Worm (Caenorhabditis elegans): Measurements from ENCODE around the gene mrpl-37.

Gene mrpl-37

ce11 chrII:13609655-13610054 is 34.8 kb upstream of the mrpl-37 start, which contains the start of gene gst-20:
TSS of gene gst-20 (minus strand) at chrII:13609824.
- TF ChIP-seq hmg-4 (GFP tag; optimal IDR thresholded peaks at IDR 0.05), result no peak
- TF ChIP-seq pes-1 (GFP tag; IDR thresholded peaks at IDR 0.05), result no peak
- TF ChIP-seq scrt-1 (GFP tag; IDR thresholded peaks at IDR 0.05), result no peak
- TF ChIP-seq B0310.2 (tag; optimal IDR thresholded peaks at IDR 0.05), result no peak
- TF ChIP-seq tbx-11 (GFP tag; IDR thresholded peaks at IDR 0.05), result no peak
- TF ChIP-seq aly-1 (tag; optimal IDR thresholded peaks at IDR 0.05), result no peak
- no peak for TF ChIP-seq ets-7 (tag; optimal IDR thresholded peaks at IDR 0.05)
- no peak for TF ChIP-seq tra-4 (tag; optimal IDR thresholded peaks at IDR 0.05)
- TF ChIP-seq hnd-1 (tag; optimal IDR thresholded peaks at IDR 0.05), result no peak
- TF ChIP-seq tbx-37 (GFP tag; conservative IDR thresholded peaks at IDR 0.05), result no peak
- no peak for TF ChIP-seq ceh-36 (tag; optimal IDR thresholded peaks at IDR 0.05)
- TF ChIP-seq sea-1 (GFP tag; conservative IDR thresholded peaks at IDR 0.05), result no peak
- TF ChIP-seq hmbx-1 (tag; optimal IDR thresholded peaks at IDR 0.05), result no peak
- no peak for TF ChIP-seq flt-1 (GFP tag; IDR thresholded peaks at IDR 0.05)
- TF ChIP-seq F13C5.2 (tag; optimal IDR thresholded peaks at IDR 0.05), result no peak

- TF ChIP-seq B0310.2 (tag; optimal IDR thresholded peaks at IDR 0.05) (no peak), tra-4 (tag; optimal IDR thresholded peaks at IDR 0.05) (no peak), aly-1 (tag; optimal IDR thresholded peaks at IDR 0.05) (no peak), scrt-1 (GFP tag; IDR thresholded peaks at IDR 0.05) (no peak), tbx-11 (GFP tag; IDR thresholded peaks at IDR 0.05) (no peak), tbx-37 (GFP tag; conservative IDR thresholded peaks at IDR 0.05) (no peak), hmg-4 (GFP tag; optimal IDR thresholded peaks at IDR 0.05) (no peak), F13C5.2 (tag; optimal IDR thresholded peaks at IDR 0.05) (no peak)
Observed at ce11 chrII:13600904-13601303, 26.0 kb upstream of the mrpl-37 start, which contains the start of gene csp-1. TSS of gene csp-1 (plus strand) at chrII:13601204.

- no peak for TF ChIP-seq hmbx-1 (tag; optimal IDR thresholded peaks at IDR 0.05)
- TF ChIP-seq flt-1 (GFP tag; IDR thresholded peaks at IDR 0.05), result no peak
- peak; percentile 49 for TF ChIP-seq F13C5.2 (tag; optimal IDR thresholded peaks at IDR 0.05)
- TF ChIP-seq tbx-11 (GFP tag; IDR thresholded peaks at IDR 0.05), result no peak
- TF ChIP-seq ceh-13 (GFP tag; optimal IDR thresholded peaks at IDR 0.05), result no peak
Observed at ce11 chrII:13596505-13596977, 21.7 kb upstream of the mrpl-37 start, which contains the start of the genes fbxc-23 and csc-1. TSS of gene fbxc-23 (minus strand) at chrII:13596555. TSS of gene csc-1 (plus strand) at chrII:13596955.

- no peak for TF ChIP-seq sea-1 (GFP tag; conservative IDR thresholded peaks at IDR 0.05)
- no peak for TF ChIP-seq hnd-1 (tag; optimal IDR thresholded peaks at IDR 0.05)
- TF ChIP-seq ama-1 (optimal IDR thresholded peaks at IDR 0.05), result no peak
- TF ChIP-seq hmbx-1 (tag; optimal IDR thresholded peaks at IDR 0.05), result no peak
- no peak for TF ChIP-seq pes-1 (GFP tag; IDR thresholded peaks at IDR 0.05)
- no peak for TF ChIP-seq ets-7 (tag; optimal IDR thresholded peaks at IDR 0.05)
- no peak for TF ChIP-seq tbx-37 (GFP tag; conservative IDR thresholded peaks at IDR 0.05)
- no peak for TF ChIP-seq aly-1 (tag; optimal IDR thresholded peaks at IDR 0.05)
- TF ChIP-seq hmg-4 (GFP tag; optimal IDR thresholded peaks at IDR 0.05), result no peak
- no peak for TF ChIP-seq ceh-13 (GFP tag; optimal IDR thresholded peaks at IDR 0.05)
Observed at ce11 chrII:13595279-13595678, 20.4 kb upstream of the mrpl-37 start.

ce11 chrII:13593659-13594221 is 18.9 kb upstream of the mrpl-37 start, which contains the start of gene clec-146:
TSS of gene clec-146 (minus strand) at chrII:13593774.
- no peak for TF ChIP-seq F13C5.2 (tag; optimal IDR thresholded peaks at IDR 0.05)
- TF ChIP-seq hnd-1 (tag; optimal IDR thresholded peaks at IDR 0.05), result no peak
- no peak for TF ChIP-seq ama-1 (optimal IDR thresholded peaks at IDR 0.05)
- TF ChIP-seq tbx-37 (GFP tag; conservative IDR thresholded peaks at IDR 0.05), result no peak
- TF ChIP-seq B0310.2 (tag; optimal IDR thresholded peaks at IDR 0.05), result no peak
- no peak for TF ChIP-seq ceh-36 (tag; optimal IDR thresholded peaks at IDR 0.05)
- TF ChIP-seq hmg-4 (GFP tag; optimal IDR thresholded peaks at IDR 0.05), result no peak
- TF ChIP-seq ets-7 (tag; optimal IDR thresholded peaks at IDR 0.05), result no peak
- TF ChIP-seq tbx-11 (GFP tag; IDR thresholded peaks at IDR 0.05), result no peak
- TF ChIP-seq scrt-1 (GFP tag; IDR thresholded peaks at IDR 0.05), result no peak
- no peak for TF ChIP-seq pes-1 (GFP tag; IDR thresholded peaks at IDR 0.05)
- no peak for TF ChIP-seq sea-1 (GFP tag; conservative IDR thresholded peaks at IDR 0.05)
- no peak for TF ChIP-seq flt-1 (GFP tag; IDR thresholded peaks at IDR 0.05)

ce11 chrII:13590461-13590860 is 15.6 kb upstream of the mrpl-37 start, which contains the start of gene clec-145:
TSS of gene clec-145 (minus strand) at chrII:13590561.
- TF ChIP-seq B0310.2 (tag; optimal IDR thresholded peaks at IDR 0.05) (no peak), aly-1 (tag; optimal IDR thresholded peaks at IDR 0.05) (no peak), scrt-1 (GFP tag; IDR thresholded peaks at IDR 0.05) (no peak), F13C5.2 (tag; optimal IDR thresholded peaks at IDR 0.05) (no peak), ets-7 (tag; optimal IDR thresholded peaks at IDR 0.05) (no peak), sea-1 (GFP tag; conservative IDR thresholded peaks at IDR 0.05) (no peak), pes-1 (GFP tag; IDR thresholded peaks at IDR 0.05) (no peak), hmbx-1 (tag; optimal IDR thresholded peaks at IDR 0.05) (no peak), tbx-11 (GFP tag; IDR thresholded peaks at IDR 0.05) (no peak), ama-1 (optimal IDR thresholded peaks at IDR 0.05) (no peak), tbx-37 (GFP tag; conservative IDR thresholded peaks at IDR 0.05) (no peak)

- TF ChIP-seq ama-1 (optimal IDR thresholded peaks at IDR 0.05) (no peak), hmbx-1 (tag; optimal IDR thresholded peaks at IDR 0.05) (no peak), sea-1 (GFP tag; conservative IDR thresholded peaks at IDR 0.05) (no peak)
Observed at ce11 chrII:13585655-13586170, 10.8 kb upstream of the mrpl-37 start, which contains the start of gene Y48E1B.8. TSS of gene Y48E1B.8 (plus strand) at chrII:13585705.

ce11 chrII:13574395-13574794 is 473 bp downstream of the mrpl-37 start:
- TF ChIP-seq tbx-37 (GFP tag; conservative IDR thresholded peaks at IDR 0.05) (no peak), hnd-1 (tag; optimal IDR thresholded peaks at IDR 0.05) (no peak), ceh-36 (tag; optimal IDR thresholded peaks at IDR 0.05) (no peak), pes-1 (GFP tag; IDR thresholded peaks at IDR 0.05) (no peak), tbx-11 (GFP tag; IDR thresholded peaks at IDR 0.05) (no peak), sea-1 (GFP tag; conservative IDR thresholded peaks at IDR 0.05) (no peak), scrt-1 (GFP tag; IDR thresholded peaks at IDR 0.05) (no peak), hmg-4 (GFP tag; optimal IDR thresholded peaks at IDR 0.05) (no peak), tra-4 (tag; optimal IDR thresholded peaks at IDR 0.05) (no peak), hmbx-1 (tag; optimal IDR thresholded peaks at IDR 0.05) (no peak)

Measured in whole organism, early embryonic.